Fruit fly (Drosophila melanogaster) whole organism, prepupa: Measurements from ENCODE around the gene Ir68b.

Experiments used
- Blimp-1 ChIP-seq: fragments of 200-800 bp; sonication (Bioruptor generic); optimal IDR thresholded peaks from 3 replicates; lab custom pipeline; 2017; ENCODE audit warnings: missing biosample characterization, missing genetic modification characterization, mild to moderate bottlenecking, moderate library complexity, missing genetic modification reagents
- CG15336 ChIP-seq: fragments of 200-800 bp; sonication (Bioruptor generic); IDR thresholded peaks from 2 replicates; pipeline ENCODE4 v1.3.6; 2022; ENCODE audit warnings: missing biosample characterization, missing genetic modification characterization
- CG16779 ChIP-seq: fragments of 200-800 bp; sonication (Bioruptor generic); optimal IDR thresholded peaks from 3 replicates; lab custom pipeline; 2017; ENCODE audit warnings: missing biosample characterization, mild to moderate bottlenecking, missing genetic modification characterization
- CG32006 ChIP-seq: fragments of 200-800 bp; sonication (Bioruptor generic); optimal IDR thresholded peaks from 3 replicates; lab custom pipeline; 2017; ENCODE audit warnings: missing biosample characterization, mild to moderate bottlenecking, missing genetic modification characterization
- Eip78C ChIP-seq: fragments of 200-800 bp; sonication (Bioruptor generic); peaks from one replicate; lab custom pipeline; 2016; ENCODE audit warnings: missing biosample characterization, missing genetic modification characterization
- Ets21C ChIP-seq: fragments of 200-800 bp; sonication (Bioruptor generic); optimal IDR thresholded peaks from 3 replicates; lab custom pipeline; 2016; ENCODE audit warnings: missing biosample characterization, missing genetic modification characterization
- Sox14 ChIP-seq: fragments of 200-800 bp; sonication (Bioruptor generic); optimal IDR thresholded peaks from 3 replicates; lab custom pipeline; 2016; ENCODE audit warnings: missing biosample characterization, missing genetic modification characterization
- spab ChIP-seq: fragments of 200-800 bp; sonication (Bioruptor generic); optimal IDR thresholded peaks from 2 replicates; lab custom pipeline; 2017; ENCODE audit warnings: missing biosample characterization, mild to moderate bottlenecking, missing genetic modification characterization, missing genetic modification reagents
- topi ChIP-seq: fragments of 200-800 bp; sonication (Bioruptor generic); optimal IDR thresholded peaks from 3 replicates; lab custom pipeline; 2016; ENCODE audit warnings: missing biosample characterization, missing genetic modification characterization

DNA sequence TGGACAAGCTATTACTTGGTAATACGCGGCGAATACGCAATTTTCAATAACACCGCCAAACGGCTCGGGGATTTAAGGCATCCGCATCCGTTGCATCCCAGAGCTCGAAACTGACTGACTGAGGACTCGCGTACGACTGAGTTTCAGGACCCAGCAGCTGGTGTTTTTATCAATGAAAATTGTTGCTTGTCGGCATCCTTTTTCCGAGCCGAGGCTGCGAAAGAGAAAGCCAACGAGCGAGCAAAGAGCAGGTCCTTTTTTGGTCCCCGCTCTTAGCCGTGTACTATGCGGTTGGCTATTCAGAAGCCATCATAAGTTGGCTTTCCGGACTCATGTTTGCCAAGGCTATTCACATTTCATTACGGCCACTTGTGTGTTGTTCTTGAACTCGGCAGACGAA, 48.2 kb upstream of the Ir68b start, which contains the start of gene Rh7:
- no peak for TF ChIP-seq topi (GFP tag; lab: Kevin White, UChicago)
- TF ChIP-seq Sox14 (GFP tag; lab: Kevin White, UChicago): no peak
- no peak for TF ChIP-seq Ets21C (GFP tag; lab: Kevin White, UChicago)
- TF ChIP-seq Eip78C (GFP tag; lab: Kevin White, UChicago): no peak
- no peak for TF ChIP-seq spab (GFP tag; lab: Kevin White, UChicago)
- no peak for TF ChIP-seq CG15336
- TF ChIP-seq CG32006 (GFP tag; lab: Kevin White, UChicago): no peak
- no peak for TF ChIP-seq Blimp-1 (GFP tag; lab: Kevin White, UChicago)
- TF ChIP-seq CG16779 (tag; lab: Kevin White, UChicago): no peak
